In genomic region chr3L:19159894-19160293, dm6 we compare ENCODE assay signal across 4 fruit fly cellular contexts.
TF ChIP-seq lines count a peak whose summit lies in the region.

No protein-coding gene starts in this region.

- no peak for TF ChIP-seq CTCF in whole organism, embryonic (GFP tag; optimal IDR thresholded peaks at IDR 0.05; lab: Kevin White, UChicago)

TF ChIP-seq in whole organism, embryonic, 481 proteins besides CTCF, POLR2A, EP300 and RAD21 (continues in another document):
- TF ChIP-seq CG34376 (GFP tag; optimal IDR thresholded peaks at IDR 0.05; lab: Kevin White, UChicago) (no peak), Neu2 (GFP tag; optimal IDR thresholded peaks at IDR 0.05; lab: Kevin White, UChicago; ENCODE audit: borderline replicate concordance) (no peak), CG13123 (GFP tag; optimal IDR thresholded peaks at IDR 0.05; lab: Kevin White, UChicago) (no peak), CG4617 (GFP tag; optimal IDR thresholded peaks at IDR 0.05; lab: Kevin White, UChicago; ENCODE audit: borderline replicate concordance) (no peak), Nf-YA (GFP tag; IDR thresholded peaks at IDR 0.05; lab: Robert Waterston, UW) (no peak), NC2β (GFP tag; optimal IDR thresholded peaks at IDR 0.05; lab: Kevin White, UChicago) (no peak), E2f2 (GFP tag; IDR thresholded peaks at IDR 0.05; lab: Robert Waterston, UW) (no peak), Hand (GFP tag; optimal IDR thresholded peaks at IDR 0.05; lab: Kevin White, UChicago) (no peak), chm (GFP tag; IDR thresholded peaks at IDR 0.05; lab: Robert Waterston, UW) (no peak), CG31441 (GFP tag; IDR thresholded peaks at IDR 0.05; lab: Robert Waterston, UW) (peak; percentile 54; the same call in 1 of the 2 replicates), unpg (GFP tag; optimal IDR thresholded peaks at IDR 0.05; lab: Kevin White, UChicago) (peak; percentile 42), CG6689 (GFP tag; IDR thresholded peaks at IDR 0.05; lab: Robert Waterston, UW) (peak; percentile 46; the same call in 1 of the 2 replicates), CG11398 (GFP tag; optimal IDR thresholded peaks at IDR 0.05; lab: Kevin White, UChicago) (no peak), CG32532 (GFP tag; IDR thresholded peaks at IDR 0.05; lab: Robert Waterston, UW) (0 out of 2 replicates have a peak, but pooled peaks have one; percentile 29), gt (GFP tag; IDR thresholded peaks at IDR 0.05; lab: Robert Waterston, UW) (no peak), lab (GFP tag; optimal IDR thresholded peaks at IDR 0.05; lab: Kevin White, UChicago) (peak; percentile 2), Med (GFP tag; lab: Kevin White, UChicago) (peak; percentile 90), amos (GFP tag; IDR thresholded peaks at IDR 0.05; lab: Robert Waterston, UW; ENCODE audit: partially characterized antibody) (no peak), CG17802 (tag; optimal IDR thresholded peaks at IDR 0.05; lab: Kevin White, UChicago) (no peak), CG4328 (GFP tag; optimal IDR thresholded peaks at IDR 0.05; lab: Kevin White, UChicago) (no peak), CrebB (tag; optimal IDR thresholded peaks at IDR 0.05; lab: Kevin White, UChicago) (no peak), bowl (GFP tag; IDR thresholded peaks at IDR 0.05; lab: Robert Waterston, UW) (no peak), CG6254 (GFP tag; optimal IDR thresholded peaks at IDR 0.05; lab: Kevin White, UChicago) (no peak)

TF ChIP-seq in whole organism, prepupa, 60 proteins besides CTCF, POLR2A, EP300 and RAD21 (continues in another document):
- TF ChIP-seq Eip78C (GFP tag; lab: Kevin White, UChicago), result peak; percentile 98
- peak; percentile 91 for TF ChIP-seq CG6808 (GFP tag; optimal IDR thresholded peaks at IDR 0.05; lab: Kevin White, UChicago)
- TF ChIP-seq CG4318 (GFP tag; optimal IDR thresholded peaks at IDR 0.05; lab: Kevin White, UChicago), result peak; percentile 59
- peak; percentile 87 for TF ChIP-seq lz (GFP tag; optimal IDR thresholded peaks at IDR 0.05; lab: Kevin White, UChicago)
- peak; percentile 86 for TF ChIP-seq Hr39 (GFP tag; optimal IDR thresholded peaks at IDR 0.05; lab: Kevin White, UChicago)
- TF ChIP-seq CG8632 (GFP tag; optimal IDR thresholded peaks at IDR 0.05; lab: Kevin White, UChicago), result peak; percentile 87
- peak; percentile 87 for TF ChIP-seq svp (GFP tag; lab: Kevin White, UChicago)
- TF ChIP-seq Eip93F (GFP tag; optimal IDR thresholded peaks at IDR 0.05; lab: Kevin White, UChicago), result peak; percentile 41
- peak; percentile 92 for TF ChIP-seq Eip75B (GFP tag; optimal IDR thresholded peaks at IDR 0.05; lab: Kevin White, UChicago)
- peak; percentile 41 for TF ChIP-seq CG6854 (GFP tag; optimal IDR thresholded peaks at IDR 0.05; lab: Kevin White, UChicago)
- TF ChIP-seq CG11762 (GFP tag; optimal IDR thresholded peaks at IDR 0.05; lab: Kevin White, UChicago; ENCODE audit: insufficient read depth), result peak; percentile 83
- TF ChIP-seq CG11902 (GFP tag; optimal IDR thresholded peaks at IDR 0.05; lab: Kevin White, UChicago), result peak; percentile 76
- TF ChIP-seq CG16779 (tag; optimal IDR thresholded peaks at IDR 0.05; lab: Kevin White, UChicago), result peak; percentile 81
- peak; percentile 74 for TF ChIP-seq CG9139 (GFP tag; optimal IDR thresholded peaks at IDR 0.05; lab: Kevin White, UChicago)
- TF ChIP-seq spab (GFP tag; optimal IDR thresholded peaks at IDR 0.05; lab: Kevin White, UChicago), result peak; percentile 81
- peak; percentile 85 for TF ChIP-seq cyc (GFP tag; optimal IDR thresholded peaks at IDR 0.05; lab: Kevin White, UChicago)
- peak; percentile 75 for TF ChIP-seq Lpt (GFP tag; optimal IDR thresholded peaks at IDR 0.05; lab: Kevin White, UChicago)
- TF ChIP-seq dsx (GFP tag; optimal IDR thresholded peaks at IDR 0.05; lab: Kevin White, UChicago; ENCODE audit: poor library complexity, severe bottlenecking), result peak; percentile 91
- peak; percentile 92 for TF ChIP-seq CG3032 (tag; optimal IDR thresholded peaks at IDR 0.05; lab: Kevin White, UChicago)
- peak; percentile 82 for TF ChIP-seq CG8119 (GFP tag; IDR thresholded peaks at IDR 0.05; lab: Robert Waterston, UW)
- TF ChIP-seq Ets21C (GFP tag; optimal IDR thresholded peaks at IDR 0.05; lab: Kevin White, UChicago), result peak; percentile 73
- peak; percentile 64 for TF ChIP-seq Blimp-1 (GFP tag; optimal IDR thresholded peaks at IDR 0.05; lab: Kevin White, UChicago)
- TF ChIP-seq pdm3 (GFP tag; optimal IDR thresholded peaks at IDR 0.05; lab: Kevin White, UChicago), result peak; percentile 90

TF ChIP-seq in whole organism, pupa, 21 proteins besides CTCF, POLR2A, EP300 and RAD21:
- TF ChIP-seq EcR (GFP tag; optimal IDR thresholded peaks at IDR 0.05; lab: Kevin White, UChicago) (peak; percentile 43), gl (tag; optimal IDR thresholded peaks at IDR 0.05; lab: Kevin White, UChicago) (peak; percentile 82), Pif1A (GFP tag; optimal IDR thresholded peaks at IDR 0.05; lab: Kevin White, UChicago) (peak; percentile 91), CG12605 (GFP tag; IDR thresholded peaks at IDR 0.05; lab: Robert Waterston, UW) (peak; percentile 84), CG8301 (tag; optimal IDR thresholded peaks at IDR 0.05; lab: Kevin White, UChicago) (peak; percentile 86), CG13204 (GFP tag; optimal IDR thresholded peaks at IDR 0.05; lab: Kevin White, UChicago) (peak; percentile 80), Snoo (tag; optimal IDR thresholded peaks at IDR 0.05; lab: Kevin White, UChicago) (peak; percentile 77), CG14655 (GFP tag; optimal IDR thresholded peaks at IDR 0.05; lab: Kevin White, UChicago) (peak; percentile 90), CG17806 (tag; optimal IDR thresholded peaks at IDR 0.05; lab: Kevin White, UChicago) (peak; percentile 93), D1 (tag; optimal IDR thresholded peaks at IDR 0.05; lab: Kevin White, UChicago) (peak; percentile 69), Ets98B (GFP tag; IDR thresholded peaks at IDR 0.05; lab: Robert Waterston, UW) (peak; percentile 67), Pif1B (GFP tag; optimal IDR thresholded peaks at IDR 0.05; lab: Kevin White, UChicago) (peak; percentile 94), CG9948 (tag; optimal IDR thresholded peaks at IDR 0.05; lab: Kevin White, UChicago) (peak; percentile 86), CG34367 (tag; optimal IDR thresholded peaks at IDR 0.05; lab: Kevin White, UChicago) (peak; percentile 90), fd96Ca (GFP tag; IDR thresholded peaks at IDR 0.05; lab: Robert Waterston, UW) (peak; percentile 79), rn (GFP tag; IDR thresholded peaks at IDR 0.05; lab: Robert Waterston, UW) (peak; percentile 61), CG4496 (GFP tag; IDR thresholded peaks at IDR 0.05; lab: Robert Waterston, UW) (peak; percentile 89), CG8159 (tag; optimal IDR thresholded peaks at IDR 0.05; lab: Kevin White, UChicago) (peak; percentile 92), CG10348 (GFP tag; IDR thresholded peaks at IDR 0.05; lab: Robert Waterston, UW) (no peak), CG32121 (GFP tag; IDR thresholded peaks at IDR 0.05; lab: Robert Waterston, UW) (peak; percentile 51), CG15710 (tag; optimal IDR thresholded peaks at IDR 0.05; lab: Kevin White, UChicago) (peak; percentile 91)

TF ChIP-seq in whole organism, wandering third instar larva, 38 proteins besides CTCF, POLR2A, EP300 and RAD21 (continues in another document):
- TF ChIP-seq Jra (GFP tag; optimal IDR thresholded peaks at IDR 0.05; lab: Kevin White, UChicago) (peak; percentile 76), foxo (GFP tag; optimal IDR thresholded peaks at IDR 0.05; lab: Kevin White, UChicago) (peak; percentile 19 to 90), Hr83 (GFP tag; optimal IDR thresholded peaks at IDR 0.05; lab: Kevin White, UChicago; ENCODE audit: poor library complexity, severe bottlenecking) (no peak), woc (GFP tag; optimal IDR thresholded peaks at IDR 0.05; lab: Kevin White, UChicago) (peak; percentile 89), rgr (GFP tag; optimal IDR thresholded peaks at IDR 0.05; lab: Kevin White, UChicago) (peak; percentile 89), psq (GFP tag; optimal IDR thresholded peaks at IDR 0.05; lab: Kevin White, UChicago) (peak; percentile 87), Rel (GFP tag; optimal IDR thresholded peaks at IDR 0.05; lab: Kevin White, UChicago) (peak; percentile 75), Rel (tag; optimal IDR thresholded peaks at IDR 0.05; lab: Kevin White, UChicago) (peak; percentile 30), Myc (optimal IDR thresholded peaks at IDR 0.05; lab: Kevin White, UChicago) (no peak), Vsx2 (GFP tag; optimal IDR thresholded peaks at IDR 0.05; lab: Kevin White, UChicago; ENCODE audit: partially characterized antibody) (no peak), Hr78 (GFP tag; optimal IDR thresholded peaks at IDR 0.05; lab: Kevin White, UChicago) (no peak), dsf (GFP tag; optimal IDR thresholded peaks at IDR 0.05; lab: Kevin White, UChicago; ENCODE audit: borderline replicate concordance) (no peak), jim (GFP tag; optimal IDR thresholded peaks at IDR 0.05; lab: Kevin White, UChicago) (no peak), fru (GFP tag; optimal IDR thresholded peaks at IDR 0.05; lab: Kevin White, UChicago) (peak; percentile 92), Dif (GFP tag; optimal IDR thresholded peaks at IDR 0.05; lab: Kevin White, UChicago; ENCODE audit: partially characterized antibody) (no peak), OdsH (GFP tag; optimal IDR thresholded peaks at IDR 0.05; lab: Kevin White, UChicago) (peak; percentile 88), br (GFP tag; optimal IDR thresholded peaks at IDR 0.05; lab: Kevin White, UChicago) (peak; percentile 89), ey (GFP tag; optimal IDR thresholded peaks at IDR 0.05; lab: Kevin White, UChicago) (peak; percentile 88), dl (GFP tag; optimal IDR thresholded peaks at IDR 0.05; lab: Kevin White, UChicago; ENCODE audit: insufficient read depth in 1 of 2, partially characterized antibody in 2 of 2) (no peak), brk (GFP tag; optimal IDR thresholded peaks at IDR 0.05; lab: Kevin White, UChicago) (peak; percentile 90), CG9705 (GFP tag; optimal IDR thresholded peaks at IDR 0.05; lab: Kevin White, UChicago) (peak; percentile 56), tai (GFP tag; optimal IDR thresholded peaks at IDR 0.05; lab: Kevin White, UChicago) (peak; percentile 77), lola (GFP tag; optimal IDR thresholded peaks at IDR 0.05; lab: Kevin White, UChicago) (no peak), Dfd (GFP tag; optimal IDR thresholded peaks at IDR 0.05; lab: Kevin White, UChicago) (no peak), sv (GFP tag; optimal IDR thresholded peaks at IDR 0.05; lab: Kevin White, UChicago) (no peak), CrebA (GFP tag; optimal IDR thresholded peaks at IDR 0.05; lab: Kevin White, UChicago; ENCODE audit: borderline replicate concordance) (peak; percentile 54), GATAd (GFP tag; optimal IDR thresholded peaks at IDR 0.05; lab: Kevin White, UChicago) (no peak), Mio (GFP tag; optimal IDR thresholded peaks at IDR 0.05; lab: Kevin White, UChicago) (no peak), CG32264 (GFP tag; optimal IDR thresholded peaks at IDR 0.05; lab: Kevin White, UChicago) (peak; percentile 66), Hnf4 (GFP tag; optimal IDR thresholded peaks at IDR 0.05; lab: Kevin White, UChicago) (peak; percentile 89), Sp1 (GFP tag; optimal IDR thresholded peaks at IDR 0.05; lab: Kevin White, UChicago) (peak; percentile 81)

Comparison
In these comparisons a context has a peak if more than half of its experiments do, and no peak if none do; other contexts are left out.
1. Of the 7 proteins assayed by ChIP-seq in both whole organism, embryonic and whole organism, prepupa: peak only in whole organism, embryonic: none; only in whole organism, prepupa: CG16779, CG6854, Gug, Hr39 and Lpt; in both: Blimp-1 and Sox102F; in neither: 0.